Worm (Caenorhabditis elegans): ENCODE measurements around the gene ZC84.6.
A peak's percentile ranks its signal among the peaks of the same experiment; 100 is the strongest.

The ZC84.6 gene

DNA sequence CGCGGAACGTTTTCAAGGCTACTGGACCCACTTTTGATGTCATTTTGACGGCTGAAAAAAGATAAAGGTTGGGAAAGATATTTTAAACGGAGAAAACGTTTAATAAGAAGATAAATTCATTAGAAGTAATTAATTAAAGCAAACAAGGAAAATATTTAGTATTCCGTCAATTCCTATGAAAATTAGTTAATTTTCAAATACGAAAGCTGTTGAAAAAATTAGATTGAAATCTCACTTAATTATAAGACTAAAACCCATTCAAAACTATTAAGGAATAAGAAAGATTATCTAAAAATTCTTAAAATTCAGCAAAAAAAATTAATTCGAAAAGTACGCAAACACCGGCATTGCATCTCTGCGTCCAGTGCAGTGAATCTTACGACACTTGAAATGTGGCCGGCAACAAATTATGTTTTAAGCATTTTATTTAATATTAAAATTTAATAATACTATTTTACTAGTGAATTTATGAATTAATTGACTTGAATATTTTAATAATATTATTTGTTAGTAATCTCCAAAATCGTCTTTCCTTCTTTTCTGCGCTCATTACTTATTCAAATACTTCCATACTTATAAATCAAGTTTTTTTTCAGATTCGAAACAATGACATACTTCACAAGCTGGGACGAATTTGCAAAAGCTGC, 54.6 kb downstream of the ZC84.6 start, which contains the start of the genes ZK512.2 and ZK512.4 (continued):
- TF ChIP-seq isw-1 (GFP tag; IDR thresholded peaks at IDR 0.05), result no peak
- TF ChIP-seq lsy-2 (tag; optimal IDR thresholded peaks at IDR 0.05), result peak; percentile 42 to 51
- peak; percentile 11 to 37 for TF ChIP-seq lin-35 (GFP tag; optimal IDR thresholded peaks at IDR 0.05)
- no peak for TF ChIP-seq nhr-11 (tag; optimal IDR thresholded peaks at IDR 0.05)
- no peak for TF ChIP-seq fkh-10 (GFP tag; optimal IDR thresholded peaks at IDR 0.05)
- TF ChIP-seq efl-1 (optimal IDR thresholded peaks at IDR 0.05), result peak; percentile 20 to 27
- TF ChIP-seq efl-1 (GFP tag; optimal IDR thresholded peaks at IDR 0.05 in 1 of 2), result peak; percentile 58 to 91
- no peak for TF ChIP-seq tbx-2 (tag; optimal IDR thresholded peaks at IDR 0.05)
- TF ChIP-seq elt-3 (tag; optimal IDR thresholded peaks at IDR 0.05), result no peak
- TF ChIP-seq hlh-17 (GFP tag; optimal IDR thresholded peaks at IDR 0.05; ENCODE audit: borderline replicate concordance), result no peak
- TF ChIP-seq unc-98 (GFP tag; IDR thresholded peaks at IDR 0.05), result no peak
- TF ChIP-seq Y116A8C.19 (tag; optimal IDR thresholded peaks at IDR 0.05; ENCODE audit: borderline replicate concordance), result no peak
- TF ChIP-seq sox-4 (tag; optimal IDR thresholded peaks at IDR 0.05), result no peak
- TF ChIP-seq dpl-1 (GFP tag; optimal IDR thresholded peaks at IDR 0.05), result peak; percentile 14 to 58 (median 30)
- TF ChIP-seq ceh-82 (tag; optimal IDR thresholded peaks at IDR 0.05), result no peak
- no peak for TF ChIP-seq nhr-77 (tag; optimal IDR thresholded peaks at IDR 0.05)
- no peak for TF ChIP-seq pax-3 (tag; optimal IDR thresholded peaks at IDR 0.05)
- no peak for TF ChIP-seq zag-1 (tag; optimal IDR thresholded peaks at IDR 0.05)
- no peak for TF ChIP-seq fkh-4 (tag; optimal IDR thresholded peaks at IDR 0.05; ENCODE audit: borderline replicate concordance)
- TF ChIP-seq pag-3 (tag; optimal IDR thresholded peaks at IDR 0.05; ENCODE audit: borderline replicate concordance, insufficient read depth), result no peak
- no peak for TF ChIP-seq hlh-4 (tag; optimal IDR thresholded peaks at IDR 0.05)
- no peak for TF ChIP-seq aha-1 (tag; optimal IDR thresholded peaks at IDR 0.05)
- peak; percentile 35 for TF ChIP-seq snu-23 (GFP tag; optimal IDR thresholded peaks at IDR 0.05)
- TF ChIP-seq ama-1 (optimal IDR thresholded peaks at IDR 0.05), result no peak
- no peak for TF ChIP-seq nhr-20 (tag; optimal IDR thresholded peaks at IDR 0.05)
- no peak for TF ChIP-seq snpc-4 (tag; optimal IDR thresholded peaks at IDR 0.05)
- TF ChIP-seq lin-13 (GFP tag; optimal IDR thresholded peaks at IDR 0.05), result no peak
- TF ChIP-seq nhr-19 (GFP tag; conservative IDR thresholded peaks at IDR 0.05), result no peak
- no peak for TF ChIP-seq ceh-63 (GFP tag; optimal IDR thresholded peaks at IDR 0.05)
- no peak for TF ChIP-seq vab-15 (tag; optimal IDR thresholded peaks at IDR 0.05)
- no peak for TF ChIP-seq mdl-1 (tag; optimal IDR thresholded peaks at IDR 0.05)

DNA sequence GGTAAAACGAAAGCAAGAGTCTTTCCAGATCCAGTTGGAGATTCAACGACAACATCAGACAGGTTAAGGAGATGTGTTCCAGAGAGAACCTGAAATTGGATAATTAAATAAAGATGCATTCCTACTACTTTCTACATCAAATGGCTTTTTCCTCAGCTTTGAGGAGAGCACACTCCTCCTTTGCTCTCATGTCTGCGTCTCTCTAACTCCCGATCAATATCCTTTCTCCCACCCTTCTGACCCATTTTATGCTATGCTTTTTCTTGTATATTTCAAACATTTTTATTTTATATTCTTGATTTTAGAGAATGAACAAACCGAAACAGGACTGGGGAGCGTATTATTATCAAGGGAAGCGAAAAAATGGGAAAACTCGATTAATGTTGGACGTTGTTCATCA, 55.6 kb downstream of the ZC84.6 start, which contains the start of gene ZK512.11:
TSS of gene ZK512.11 (plus strand) at position 301 of the 400 bp plus-strand sequence.
- TF ChIP-seq ceh-8 (GFP tag; optimal IDR thresholded peaks at IDR 0.05), result peak; percentile 9
- no peak for TF ChIP-seq sptf-1 (tag; optimal IDR thresholded peaks at IDR 0.05)

Measured in whole organism, L1 larva.